Worm (Caenorhabditis elegans) whole organism, L4 larva: Measurements from ENCODE around the gene fbxb-7.

Experiments used
- F10B5.3 ChIP-seq: sonication (generic microtip); optimal IDR thresholded peaks from 2 replicates; lab custom pipeline; 2016; ENCODE audit warnings: mild to moderate bottlenecking, missing genetic modification characterization, missing compliant biosample characterization
- F37D6.2 ChIP-seq: sonication (generic microtip); optimal IDR thresholded peaks from 2 replicates; lab custom pipeline; 2016; ENCODE audit warnings: mild to moderate bottlenecking, missing genetic modification characterization, missing compliant biosample characterization
- R02D3.7 ChIP-seq: fragments of 150-350 bp; sonication (generic microtip); optimal IDR thresholded peaks from 3 replicates; lab custom pipeline; 2014; ENCODE audit warnings: missing biosample characterization, missing genetic modification characterization
- T20F7.1 ChIP-seq: fragments of 200-800 bp; sonication (Bioruptor generic); optimal IDR thresholded peaks from 2 replicates; lab custom pipeline; 2018; ENCODE audit warnings: mild to moderate bottlenecking, missing genetic modification characterization, missing compliant biosample characterization
- Y105C5A.15 ChIP-seq: fragments of 200-800 bp; sonication (Bioruptor generic); IDR thresholded peaks from 2 replicates; pipeline ENCODE4 v1.3.6; 2022; ENCODE audit warnings: missing genetic modification characterization, missing compliant biosample characterization
- ZK337.2 ChIP-seq: fragments of 200-800 bp; sonication (Bioruptor generic); IDR thresholded peaks from 2 replicates; pipeline ENCODE4 v1.3.6; 2022; ENCODE audit warnings: missing genetic modification reagents, missing genetic modification characterization, missing compliant biosample characterization
- aha-1 ChIP-seq: fragments of 150-350 bp; peaks from one replicate; lab custom pipeline; 2014; ENCODE audit warnings: missing biosample characterization, missing genetic modification characterization
- ceh-20 ChIP-seq: fragments of 200-800 bp; sonication (Bioruptor generic); IDR thresholded peaks from 2 replicates; pipeline ENCODE4 v1.3.6; 2022; ENCODE audit warnings: missing genetic modification reagents, missing genetic modification characterization, missing compliant biosample characterization
- ceh-82 ChIP-seq: sonication (generic microtip); optimal IDR thresholded peaks from 2 replicates; lab custom pipeline; 2017; ENCODE audit warnings: missing biosample characterization, missing genetic modification characterization
- ctbp-1 ChIP-seq: fragments of 200-800 bp; sonication (Bioruptor generic); IDR thresholded peaks from 2 replicates; pipeline ENCODE4 v1.3.6; 2022; ENCODE audit warnings: missing genetic modification reagents, missing genetic modification characterization, missing compliant biosample characterization
- daf-16 ChIP-seq, 3 experiments: sonication (generic microtip); optimal IDR thresholded peaks; 2 replicates each; lab custom pipeline; 2016 to 2017; ENCODE audit warnings: missing genetic modification characterization in 3 of 3, missing genetic modification reagents in 3 of 3, mild to moderate bottlenecking in 2 of 3, missing compliant biosample characterization in 2 of 3, missing biosample characterization in 1 of 3, moderate library complexity in 1 of 3
- daf-19 ChIP-seq: fragments of 200-800 bp; sonication (Bioruptor generic); conservative IDR thresholded peaks from 2 replicates; pipeline ENCODE4 v1.3.6; 2022; ENCODE audit warnings: missing genetic modification characterization, missing compliant biosample characterization
- dmd-6 ChIP-seq: fragments of 200-800 bp; sonication (Bioruptor generic); IDR thresholded peaks from 2 replicates; pipeline ENCODE4 v1.3.6; 2022; ENCODE audit warnings: missing genetic modification reagents, missing genetic modification characterization, missing compliant biosample characterization
- dpl-1 ChIP-seq: fragments of 150-350 bp; optimal IDR thresholded peaks from 2 replicates; lab custom pipeline; 2014; ENCODE audit warnings: missing biosample characterization, missing genetic modification reagents, missing genetic modification characterization
- duxl-1 ChIP-seq: sonication (generic microtip); optimal IDR thresholded peaks from 2 replicates; lab custom pipeline; 2016; ENCODE audit warnings: mild to moderate bottlenecking, missing genetic modification characterization, moderate library complexity, missing compliant biosample characterization; ENCODE audit not compliant: poor library complexity
- dve-1 ChIP-seq: sonication (generic microtip); optimal IDR thresholded peaks from 2 replicates; lab custom pipeline; 2017; ENCODE audit warnings: antibody characterized with exemption, mild to moderate bottlenecking, missing genetic modification characterization, missing compliant biosample characterization; ENCODE audit not compliant: insufficient read depth
- fkh-10 ChIP-seq: fragments of 150-350 bp; optimal IDR thresholded peaks from 2 replicates; lab custom pipeline; 2014; ENCODE audit warnings: missing biosample characterization, missing genetic modification reagents, missing genetic modification characterization
- gei-8 ChIP-seq: fragments of 200-800 bp; sonication (Bioruptor generic); optimal IDR thresholded peaks from 2 replicates; lab custom pipeline; 2018; ENCODE audit warnings: mild to moderate bottlenecking, missing genetic modification characterization, missing compliant biosample characterization
- jun-1 ChIP-seq: fragments of 150-350 bp; optimal IDR thresholded peaks from 2 replicates; lab custom pipeline; 2014; ENCODE audit warnings: missing biosample characterization, missing genetic modification reagents, missing genetic modification characterization
- lin-15B ChIP-seq: fragments of 150-350 bp; sonication (generic microtip); optimal IDR thresholded peaks from 3 replicates; lab custom pipeline; 2014; ENCODE audit warnings: missing biosample characterization, missing genetic modification characterization
- lsy-2 ChIP-seq, 2 experiments: fragments of 150-350 bp in 1 of 2; sonication (generic microtip) in 1 of 2; optimal IDR thresholded peaks; 2 replicates each; lab custom pipeline; 2014 to 2017; ENCODE audit warnings: missing biosample characterization in 2 of 2, missing genetic modification characterization in 2 of 2
- madf-5 ChIP-seq, 2 experiments: fragments of 200-800 bp; sonication (Bioruptor generic); IDR thresholded peaks; 2 replicates each; pipeline ENCODE4 v1.3.6; 2022; ENCODE audit warnings: missing compliant biosample characterization in 2 of 2, missing genetic modification characterization in 2 of 2
- mdl-1 ChIP-seq, 2 experiments: fragments of 150-350 bp in 1 of 2; sonication (generic microtip) in 1 of 2; optimal IDR thresholded peaks; 2 replicates each; lab custom pipeline; 2014 to 2017; ENCODE audit warnings: missing biosample characterization in 2 of 2, missing genetic modification characterization in 2 of 2
- mep-1 ChIP-seq: fragments of 150-350 bp; sonication (generic microtip); optimal IDR thresholded peaks from 3 replicates; lab custom pipeline; 2014; ENCODE audit warnings: missing biosample characterization, missing genetic modification characterization
- mxl-2 ChIP-seq: fragments of 200-800 bp; sonication (Bioruptor generic); conservative IDR thresholded peaks from 2 replicates; pipeline ENCODE4 v1.3.6; 2022; ENCODE audit warnings: missing genetic modification reagents, missing genetic modification characterization, missing compliant biosample characterization
- mxl-3 ChIP-seq: fragments of 200-800 bp; sonication (Bioruptor generic); optimal IDR thresholded peaks from 2 replicates; lab custom pipeline; 2018; ENCODE audit warnings: mild to moderate bottlenecking, missing genetic modification characterization, missing compliant biosample characterization
- nhr-102 ChIP-seq: sonication (generic microtip); optimal IDR thresholded peaks from 2 replicates; lab custom pipeline; 2016; ENCODE audit warnings: mild to moderate bottlenecking, missing genetic modification characterization, moderate library complexity, missing compliant biosample characterization
- nhr-11 ChIP-seq: fragments of 150-350 bp; optimal IDR thresholded peaks from 2 replicates; lab custom pipeline; 2014; ENCODE audit warnings: missing biosample characterization, missing genetic modification characterization
- nhr-111 ChIP-seq: fragments of 200-800 bp; sonication (Bioruptor generic); optimal IDR thresholded peaks from 2 replicates; lab custom pipeline; 2018; ENCODE audit warnings: mild to moderate bottlenecking, missing genetic modification characterization, missing compliant biosample characterization
- nhr-28 ChIP-seq: fragments of 150-350 bp; optimal IDR thresholded peaks from 2 replicates; lab custom pipeline; 2014; ENCODE audit warnings: missing biosample characterization, missing genetic modification characterization
- nhr-41 ChIP-seq: fragments of 200-800 bp; sonication (Bioruptor generic); IDR thresholded peaks from 2 replicates; pipeline ENCODE4 v1.3.6; 2022; ENCODE audit warnings: missing genetic modification reagents, missing genetic modification characterization, missing compliant biosample characterization
- nhr-42 ChIP-seq: fragments of 200-800 bp; sonication (Bioruptor generic); IDR thresholded peaks from 2 replicates; pipeline ENCODE4 v1.3.6; 2022; ENCODE audit warnings: missing genetic modification characterization, missing compliant biosample characterization
- php-3 ChIP-seq: fragments of 200-800 bp; sonication (Bioruptor generic); IDR thresholded peaks from 2 replicates; pipeline ENCODE4 v1.3.6; 2022; ENCODE audit warnings: missing genetic modification reagents, missing genetic modification characterization, missing compliant biosample characterization
- pqm-1 ChIP-seq: sonication (generic microtip); optimal IDR thresholded peaks from 2 replicates; lab custom pipeline; 2017; ENCODE audit warnings: missing biosample characterization, missing genetic modification characterization
- sdz-12 ChIP-seq: fragments of 200-800 bp; sonication (Bioruptor generic); optimal IDR thresholded peaks from 2 replicates; lab custom pipeline; 2018; ENCODE audit warnings: mild to moderate bottlenecking, missing genetic modification characterization, missing compliant biosample characterization
- snpc-1.2 ChIP-seq: fragments of 200-800 bp; sonication (Bioruptor generic); IDR thresholded peaks from 2 replicates; pipeline ENCODE4 v1.3.6; 2022; ENCODE audit warnings: missing genetic modification reagents, missing genetic modification characterization, missing compliant biosample characterization
- unc-39 ChIP-seq: sonication (generic microtip); optimal IDR thresholded peaks from 2 replicates; lab custom pipeline; 2017; ENCODE audit warnings: missing biosample characterization, missing genetic modification characterization
- zfp-2 ChIP-seq: sonication (generic microtip); optimal IDR thresholded peaks from 2 replicates; lab custom pipeline; 2016; ENCODE audit warnings: mild to moderate bottlenecking, missing genetic modification characterization, missing compliant biosample characterization
- zfp-3 ChIP-seq: fragments of 200-800 bp; sonication (Bioruptor generic); conservative IDR thresholded peaks from 2 replicates; pipeline ENCODE4 v1.3.6; 2022; ENCODE audit warnings: missing genetic modification reagents, missing genetic modification characterization, missing compliant biosample characterization
- zip-11 ChIP-seq: fragments of 200-800 bp; sonication (Bioruptor generic); IDR thresholded peaks from 2 replicates; pipeline ENCODE4 v1.3.6; 2022; ENCODE audit warnings: missing genetic modification characterization, missing compliant biosample characterization

The fbxb-7 gene

DNA sequence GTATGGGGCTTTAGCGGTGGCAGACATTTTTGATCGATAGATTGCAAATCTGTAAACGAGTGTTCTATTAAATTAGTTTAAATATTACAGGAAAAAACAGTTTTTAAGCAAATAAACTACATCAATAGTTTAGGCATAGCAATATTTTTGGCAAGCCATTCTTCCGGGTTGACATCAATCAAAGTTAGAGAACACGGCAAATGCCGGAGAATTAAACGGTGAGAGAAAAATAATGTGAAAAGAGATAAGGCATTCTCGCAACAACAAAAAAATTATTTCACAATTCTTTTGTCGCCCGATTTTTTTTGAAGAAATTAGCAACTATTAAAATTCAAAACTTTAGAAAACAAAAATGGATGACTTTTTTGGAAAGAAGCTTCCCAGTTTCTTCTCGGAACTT, 32.3 kb upstream of the fbxb-7 start, which contains the start of the genes fbxa-188 and fbxa-189:
TSS of gene fbxa-188 (minus strand) at position 51 of the 400 bp plus-strand sequence.
TSS of gene fbxa-189 (plus strand) at position 339 of the 400 bp plus-strand sequence.
- TF ChIP-seq zfp-2 (tag; lab: Kevin White, UChicago) = no peak
- TF ChIP-seq zfp-3 (GFP tag; lab: Robert Waterston, UW) = no peak
- TF ChIP-seq daf-16 (GFP tag; optimal IDR thresholded peaks at IDR 0.05; lab: Kevin White, UChicago) = no peak
- TF ChIP-seq daf-16 (tag; optimal IDR thresholded peaks at IDR 0.05; lab: Kevin White, UChicago) = peak; percentile 69
- peak; percentile 10; the same call in 1 of the 2 replicates for TF ChIP-seq dmd-6
- no peak for TF ChIP-seq mxl-3
- no peak for TF ChIP-seq sdz-12 (GFP tag; lab: Kevin White, UChicago)
- TF ChIP-seq jun-1 (tag; lab: Kevin White, UChicago) = no peak
- no peak for TF ChIP-seq F10B5.3 (tag; lab: Kevin White, UChicago)
- TF ChIP-seq ceh-82 (tag; lab: Kevin White, UChicago) = no peak
- TF ChIP-seq fkh-10 (GFP tag; lab: Kevin White, UChicago) = no peak
- TF ChIP-seq aha-1 (tag; lab: Kevin White, UChicago) = no peak
- no peak for TF ChIP-seq zip-11 (GFP tag; lab: Robert Waterston, UW)
- TF ChIP-seq lin-15B (tag; lab: Kevin White, UChicago) = no peak
- no peak for TF ChIP-seq daf-19 (GFP tag; lab: Robert Waterston, UW)
- TF ChIP-seq Y105C5A.15 (GFP tag; lab: Robert Waterston, UW) = no peak
- TF ChIP-seq madf-5 (GFP tag; IDR thresholded peaks at IDR 0.05; lab: Robert Waterston, UW) = no peak
- TF ChIP-seq php-3 = no peak
- no peak for TF ChIP-seq ctbp-1 (GFP tag; lab: Robert Waterston, UW)
- TF ChIP-seq mep-1 (tag; lab: Kevin White, UChicago) = no peak
- TF ChIP-seq ZK337.2 (GFP tag; lab: Robert Waterston, UW) = no peak
- peak; percentile 56 for TF ChIP-seq duxl-1
- no peak for TF ChIP-seq nhr-111 (GFP tag; lab: Kevin White, UChicago)
- TF ChIP-seq snpc-1.2 (GFP tag; lab: Robert Waterston, UW) = no peak
- no peak for TF ChIP-seq gei-8
- peak; percentile 56 for TF ChIP-seq pqm-1
- no peak for TF ChIP-seq dpl-1
- no peak for TF ChIP-seq nhr-11 (tag; lab: Kevin White, UChicago)
- no peak for TF ChIP-seq nhr-102
- no peak for TF ChIP-seq T20F7.1
- no peak for TF ChIP-seq ceh-20 (GFP tag; lab: Robert Waterston, UW)
- peak; percentile 12 for TF ChIP-seq dve-1 (tag; lab: Kevin White, UChicago)
- peak; percentile 40 for TF ChIP-seq nhr-28 (tag; lab: Kevin White, UChicago)
- no peak for TF ChIP-seq lsy-2 (tag; optimal IDR thresholded peaks at IDR 0.05; lab: Kevin White, UChicago)
- no peak for TF ChIP-seq nhr-41 (GFP tag; lab: Robert Waterston, UW)
- no peak for TF ChIP-seq R02D3.7 (tag; lab: Kevin White, UChicago)
- TF ChIP-seq nhr-42 (GFP tag; lab: Robert Waterston, UW) = no peak
- no peak for TF ChIP-seq unc-39 (tag; lab: Kevin White, UChicago)
- no peak for TF ChIP-seq mdl-1 (tag; optimal IDR thresholded peaks at IDR 0.05; lab: Kevin White, UChicago)
- no peak for TF ChIP-seq F37D6.2

DNA sequence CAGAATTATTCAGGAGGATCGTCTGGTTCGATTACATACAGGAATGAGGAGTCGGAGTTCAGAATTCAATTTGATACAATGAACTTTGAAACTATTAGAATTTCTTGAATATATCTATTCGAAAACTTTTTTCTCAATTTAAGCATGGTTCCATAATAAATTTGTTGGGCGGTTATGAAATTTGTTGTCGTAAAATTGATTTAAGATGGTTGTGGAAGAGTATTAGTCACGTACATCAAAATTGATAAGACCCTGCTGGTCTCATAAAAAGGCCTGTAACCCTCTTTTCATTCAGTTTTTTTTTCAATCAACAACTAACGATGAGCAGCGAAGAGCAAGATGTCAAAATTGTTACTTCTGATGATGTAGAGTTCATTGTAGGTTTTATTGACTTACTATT, 29.6 kb upstream of the fbxb-7 start, which contains the start of gene skr-5:
TSS of gene skr-5 (plus strand) at position 301 of the 400 bp plus-strand sequence.
- peak; percentile 45 for TF ChIP-seq pqm-1
- no peak for TF ChIP-seq mxl-2 (GFP tag; lab: Robert Waterston, UW)
- TF ChIP-seq daf-16 (GFP tag; optimal IDR thresholded peaks at IDR 0.05; lab: Kevin White, UChicago) = no peak
- peak; percentile 74 for TF ChIP-seq daf-16 (tag; optimal IDR thresholded peaks at IDR 0.05; lab: Kevin White, UChicago)
